Fruit fly (Drosophila melanogaster): ENCODE results near the gene CG32071.

The CG32071 gene

DNA sequence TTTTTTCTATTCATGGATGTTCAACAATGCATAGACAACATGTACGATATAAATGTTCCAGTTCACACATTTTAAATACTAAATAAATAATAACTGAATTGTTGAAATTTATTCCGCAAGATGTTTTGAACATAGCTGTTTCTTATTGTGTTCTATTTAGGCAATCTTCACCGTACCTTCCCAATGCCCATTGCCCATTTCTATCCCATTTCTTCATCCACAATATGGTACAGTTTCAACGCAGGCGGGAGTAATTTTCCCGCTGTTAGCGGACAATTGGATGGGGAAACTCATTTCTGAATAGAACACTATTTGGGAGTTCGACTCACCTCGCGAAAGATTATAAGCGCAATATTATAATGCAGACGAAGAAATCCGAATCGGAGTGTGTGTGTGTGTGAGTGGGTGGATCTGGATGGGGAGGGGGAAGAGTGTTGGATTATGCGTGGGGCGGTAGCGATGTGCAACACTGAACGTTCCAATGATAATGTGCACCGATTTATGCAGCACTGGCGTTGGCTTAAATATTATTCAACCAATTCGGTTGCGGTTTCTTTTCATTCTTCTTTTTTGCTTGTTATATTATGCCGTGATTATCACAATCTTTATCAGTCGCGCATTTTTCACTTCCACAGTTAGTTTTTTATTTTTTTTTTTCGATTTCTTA is 11.6 kb downstream of the CG32071 start (continued):
- TF ChIP-seq Fer3 (tag; optimal IDR thresholded peaks at IDR 0.05): peak; percentile 24
- no peak for TF ChIP-seq fd96Cb (tag; optimal IDR thresholded peaks at IDR 0.05)
- TF ChIP-seq CG31224 (GFP tag; IDR thresholded peaks at IDR 0.05): no peak
- no peak for TF ChIP-seq CG32767 (GFP tag; IDR thresholded peaks at IDR 0.05)
- no peak for TF ChIP-seq CG2678 (tag; optimal IDR thresholded peaks at IDR 0.05)
- peak; percentile 7 for TF ChIP-seq CG11504 (tag; optimal IDR thresholded peaks at IDR 0.05)
- TF ChIP-seq Bdp1 (GFP tag; optimal IDR thresholded peaks at IDR 0.05): peak; percentile 50
- TF ChIP-seq CG3163 (GFP tag; optimal IDR thresholded peaks at IDR 0.05): peak; percentile 43
- TF ChIP-seq Sin3A (optimal IDR thresholded peaks at IDR 0.05): no peak
- TF ChIP-seq CG10654 (GFP tag; optimal IDR thresholded peaks at IDR 0.05): peak; percentile 37
- TF ChIP-seq Ets65A (GFP tag): peak; percentile 68
- 0 out of 2 replicates have a peak, but pooled peaks have one; percentile 21 for TF ChIP-seq Taf1 (GFP tag; IDR thresholded peaks at IDR 0.05)
- TF ChIP-seq H15 (GFP tag; IDR thresholded peaks at IDR 0.05): peak; percentile 37; the same call in 2 of the 3 replicates
- no peak for TF ChIP-seq CG11696 (GFP tag; IDR thresholded peaks at IDR 0.05)
- no peak for TF ChIP-seq CG11398 (GFP tag; optimal IDR thresholded peaks at IDR 0.05)
- peak; percentile 63 for TF ChIP-seq CG33213 (GFP tag; optimal IDR thresholded peaks at IDR 0.05)
- peak; percentile 67 for TF ChIP-seq psq (GFP tag; optimal IDR thresholded peaks at IDR 0.05)
- peak in 1 of 2 experiments; percentile 58 for TF ChIP-seq eve (GFP tag; optimal IDR thresholded peaks at IDR 0.05)
- TF ChIP-seq Gsc (GFP tag; IDR thresholded peaks at IDR 0.05): no peak
- peak; percentile 68 for TF ChIP-seq CG11247 (GFP tag; IDR thresholded peaks at IDR 0.05)
- peak; percentile 31 for TF ChIP-seq CG7786 (GFP tag; optimal IDR thresholded peaks at IDR 0.05)
- TF ChIP-seq HLH4C (GFP tag; IDR thresholded peaks at IDR 0.05; ENCODE audit: partially characterized antibody): no peak
- no peak for TF ChIP-seq esg (GFP tag; conservative IDR thresholded peaks at IDR 0.05)
- TF ChIP-seq Dad (GFP tag; optimal IDR thresholded peaks at IDR 0.05): peak; percentile 58
- peak; percentile 29 for TF ChIP-seq CG5245 (GFP tag; optimal IDR thresholded peaks at IDR 0.05)
- peak; percentile 67; the same call in 2 of the 3 replicates for TF ChIP-seq CG11456 (GFP tag; IDR thresholded peaks at IDR 0.05)
- peak; percentile 14 for TF ChIP-seq Asciz (GFP tag; optimal IDR thresholded peaks at IDR 0.05)
- no peak for TF ChIP-seq exex (tag; optimal IDR thresholded peaks at IDR 0.05)
- TF ChIP-seq prd (optimal IDR thresholded peaks at IDR 0.05): no peak
- TF ChIP-seq prd (GFP tag; IDR thresholded peaks at IDR 0.05): peak; percentile 52
- TF ChIP-seq CG11093 (GFP tag; IDR thresholded peaks at IDR 0.05): no peak
- peak; percentile 22 for TF ChIP-seq vfl (GFP tag; optimal IDR thresholded peaks at IDR 0.05)
- peak; percentile 30 for TF ChIP-seq Chrac-16 (GFP tag; optimal IDR thresholded peaks at IDR 0.05)
- TF ChIP-seq CG12219 (GFP tag; optimal IDR thresholded peaks at IDR 0.05): no peak
- peak; percentile 51 for TF ChIP-seq Xbp1 (GFP tag; optimal IDR thresholded peaks at IDR 0.05)
- TF ChIP-seq jigr1 (GFP tag; IDR thresholded peaks at IDR 0.05): no peak
- peak; percentile 27 for TF ChIP-seq CG17186 (GFP tag; optimal IDR thresholded peaks at IDR 0.05)
- TF ChIP-seq Elba2 (GFP tag; optimal IDR thresholded peaks at IDR 0.05): peak; percentile 27
- no peak for TF ChIP-seq ap (GFP tag; IDR thresholded peaks at IDR 0.05)
- TF ChIP-seq CG17385 (GFP tag; optimal IDR thresholded peaks at IDR 0.05): peak; percentile 55
- TF ChIP-seq Mes4 (GFP tag; optimal IDR thresholded peaks at IDR 0.05): peak; percentile 57
- no peak for TF ChIP-seq tio (GFP tag; optimal IDR thresholded peaks at IDR 0.05)
- peak; percentile 32 for TF ChIP-seq trem (tag; optimal IDR thresholded peaks at IDR 0.05)
- peak; percentile 43 for TF ChIP-seq bcd (GFP tag; optimal IDR thresholded peaks at IDR 0.05)
- no peak for TF ChIP-seq CG7271 (tag; optimal IDR thresholded peaks at IDR 0.05)
- no peak for TF ChIP-seq CG5953 (GFP tag; IDR thresholded peaks at IDR 0.05)
- TF ChIP-seq Six4 (GFP tag; optimal IDR thresholded peaks at IDR 0.05): peak; percentile 28
- TF ChIP-seq ranshi (GFP tag; IDR thresholded peaks at IDR 0.05): peak; percentile 13; the same call in 1 of the 2 replicates
- peak; percentile 63 for TF ChIP-seq caup (GFP tag; optimal IDR thresholded peaks at IDR 0.05; ENCODE audit: severe bottlenecking)
- no peak; the same call in 1 of the 2 replicates for TF ChIP-seq CG13287 (GFP tag; IDR thresholded peaks at IDR 0.05; ENCODE audit: partially characterized antibody)
- TF ChIP-seq slou (GFP tag; optimal IDR thresholded peaks at IDR 0.05): no peak

All from whole organism, embryonic.